Fruit fly (Drosophila melanogaster) whole organism, prepupa: Measurements from ENCODE around the gene CG34273.
A peak's percentile ranks its signal among the peaks of the same experiment; 100 is the strongest.

Source experiments
- CG10669 ChIP-seq: fragments of 200-800 bp; sonication (Bioruptor generic); optimal IDR thresholded peaks from 3 replicates; lab custom pipeline; 2018; ENCODE audit warnings: missing biosample characterization, mild to moderate bottlenecking, missing genetic modification characterization, moderate library complexity
- CG11294 ChIP-seq: fragments of 200-800 bp; sonication (Bioruptor generic); IDR thresholded peaks from 2 replicates; pipeline ENCODE4 v1.3.6; 2022; ENCODE audit warnings: missing biosample characterization, missing genetic modification characterization
- CG11762 ChIP-seq: fragments of 200-800 bp; sonication (Bioruptor generic); optimal IDR thresholded peaks from 3 replicates; lab custom pipeline; 2016; ENCODE audit warnings: missing biosample characterization, missing genetic modification characterization; ENCODE audit not compliant: insufficient read depth
- CG11902 ChIP-seq: fragments of 200-800 bp; sonication (Bioruptor generic); optimal IDR thresholded peaks from 3 replicates; lab custom pipeline; 2016; ENCODE audit warnings: missing biosample characterization, missing genetic modification characterization
- CG15336 ChIP-seq: fragments of 200-800 bp; sonication (Bioruptor generic); IDR thresholded peaks from 2 replicates; pipeline ENCODE4 v1.3.6; 2022; ENCODE audit warnings: missing biosample characterization, missing genetic modification characterization
- CG1621 ChIP-seq: fragments of 200-800 bp; sonication (Bioruptor generic); optimal IDR thresholded peaks from 3 replicates; lab custom pipeline; 2018; ENCODE audit warnings: missing biosample characterization, mild to moderate bottlenecking, missing genetic modification characterization
- CG16779 ChIP-seq: fragments of 200-800 bp; sonication (Bioruptor generic); optimal IDR thresholded peaks from 3 replicates; lab custom pipeline; 2017; ENCODE audit warnings: missing biosample characterization, mild to moderate bottlenecking, missing genetic modification characterization
- CG31627 ChIP-seq: fragments of 200-800 bp; sonication (Bioruptor generic); optimal IDR thresholded peaks from 3 replicates; lab custom pipeline; 2016; ENCODE audit warnings: missing biosample characterization, missing genetic modification characterization
- CG32006 ChIP-seq: fragments of 200-800 bp; sonication (Bioruptor generic); optimal IDR thresholded peaks from 3 replicates; lab custom pipeline; 2017; ENCODE audit warnings: missing biosample characterization, mild to moderate bottlenecking, missing genetic modification characterization
- CG6163 ChIP-seq: fragments of 200-800 bp; sonication (Bioruptor generic); IDR thresholded peaks from 3 replicates; pipeline ENCODE4 v1.3.6; 2022; ENCODE audit warnings: missing biosample characterization, missing genetic modification characterization
- CG6276 ChIP-seq: fragments of 200-800 bp; sonication (Bioruptor generic); optimal IDR thresholded peaks from 2 replicates; lab custom pipeline; 2017; ENCODE audit warnings: missing biosample characterization, mild to moderate bottlenecking, missing genetic modification characterization
- CG6792 ChIP-seq: fragments of 200-800 bp; sonication (Bioruptor generic); optimal IDR thresholded peaks from 3 replicates; lab custom pipeline; 2016; ENCODE audit warnings: missing biosample characterization, missing genetic modification characterization
- CG6808 ChIP-seq: fragments of 200-800 bp; sonication (Bioruptor generic); optimal IDR thresholded peaks from 3 replicates; lab custom pipeline; 2017; ENCODE audit warnings: missing biosample characterization, missing genetic modification characterization, mild to moderate bottlenecking, moderate library complexity, missing genetic modification reagents
- CG6854 ChIP-seq: fragments of 200-800 bp; sonication (Bioruptor generic); optimal IDR thresholded peaks from 2 replicates; lab custom pipeline; 2017; ENCODE audit warnings: missing biosample characterization, mild to moderate bottlenecking, missing genetic modification characterization
- CG7368 ChIP-seq: fragments of 200-800 bp; sonication (Bioruptor generic); optimal IDR thresholded peaks from 3 replicates; lab custom pipeline; 2016; ENCODE audit warnings: missing biosample characterization, missing genetic modification characterization
- CG8119 ChIP-seq: fragments of 200-800 bp; sonication (Bioruptor generic); IDR thresholded peaks from 3 replicates; pipeline ENCODE4 v1.3.6; 2022; ENCODE audit warnings: missing biosample characterization, missing genetic modification characterization
- CG8319 ChIP-seq: fragments of 200-800 bp; sonication (Bioruptor generic); optimal IDR thresholded peaks from 3 replicates; lab custom pipeline; 2016; ENCODE audit warnings: missing biosample characterization, missing genetic modification characterization
- CG8632 ChIP-seq: fragments of 200-800 bp; sonication (Bioruptor generic); optimal IDR thresholded peaks from 3 replicates; lab custom pipeline; 2016; ENCODE audit warnings: missing biosample characterization, missing genetic modification characterization
- Eip75B ChIP-seq: fragments of 200-800 bp; sonication (Bioruptor generic); optimal IDR thresholded peaks from 3 replicates; lab custom pipeline; 2016; ENCODE audit warnings: missing biosample characterization, missing genetic modification characterization
- Eip78C ChIP-seq: fragments of 200-800 bp; sonication (Bioruptor generic); peaks from one replicate; lab custom pipeline; 2016; ENCODE audit warnings: missing biosample characterization, missing genetic modification characterization
- Eip93F ChIP-seq: fragments of 200-800 bp; sonication (Bioruptor generic); optimal IDR thresholded peaks from 2 replicates; lab custom pipeline; 2016; ENCODE audit warnings: missing biosample characterization, mild to moderate bottlenecking, missing genetic modification characterization
- Ets21C ChIP-seq: fragments of 200-800 bp; sonication (Bioruptor generic); optimal IDR thresholded peaks from 3 replicates; lab custom pipeline; 2016; ENCODE audit warnings: missing biosample characterization, missing genetic modification characterization
- Ets96B ChIP-seq: fragments of 200-800 bp; optimal IDR thresholded peaks from 2 replicates; lab custom pipeline; 2019; ENCODE audit warnings: missing biosample characterization, mild to moderate bottlenecking, missing genetic modification characterization, moderate library complexity
- Gug ChIP-seq: fragments of 200-800 bp; sonication (Bioruptor generic); IDR thresholded peaks from 2 replicates; pipeline ENCODE4 v1.3.6; 2022; ENCODE audit warnings: missing biosample characterization, missing genetic modification characterization
- Hr38 ChIP-seq: sonication (Bioruptor generic); optimal IDR thresholded peaks from 2 replicates; lab custom pipeline; 2016; ENCODE audit warnings: missing biosample characterization, missing genetic modification characterization
- Hr4 ChIP-seq: fragments of 200-800 bp; sonication (Bioruptor generic); optimal IDR thresholded peaks from 3 replicates; lab custom pipeline; 2016; ENCODE audit warnings: missing biosample characterization, missing genetic modification characterization
- Lpt ChIP-seq: fragments of 200-800 bp; sonication (Bioruptor generic); optimal IDR thresholded peaks from 3 replicates; lab custom pipeline; 2016; ENCODE audit warnings: missing biosample characterization, missing genetic modification characterization
- OdsH ChIP-seq: fragments of 200-800 bp; sonication (Bioruptor generic); optimal IDR thresholded peaks from 3 replicates; lab custom pipeline; 2016; ENCODE audit warnings: missing biosample characterization, missing genetic modification characterization
- Smox ChIP-seq: fragments of 200-800 bp; sonication (Bioruptor generic); optimal IDR thresholded peaks from 3 replicates; lab custom pipeline; 2016; ENCODE audit warnings: missing biosample characterization, missing genetic modification characterization
- Sox102F ChIP-seq: fragments of 200-800 bp; sonication (Bioruptor generic); optimal IDR thresholded peaks from 2 replicates; lab custom pipeline; 2016; ENCODE audit warnings: missing biosample characterization, mild to moderate bottlenecking, missing genetic modification characterization
- Sox15 ChIP-seq: fragments of 200-800 bp; sonication (Bioruptor generic); optimal IDR thresholded peaks from 3 replicates; lab custom pipeline; 2016; ENCODE audit warnings: missing biosample characterization, missing genetic modification characterization
- achi ChIP-seq: fragments of 200-800 bp; sonication (Bioruptor generic); optimal IDR thresholded peaks from 3 replicates; lab custom pipeline; 2016; ENCODE audit warnings: missing biosample characterization, missing genetic modification characterization
- acj6 ChIP-seq: fragments of 200-800 bp; sonication (Bioruptor generic); optimal IDR thresholded peaks from 3 replicates; lab custom pipeline; 2016; ENCODE audit warnings: missing biosample characterization, missing genetic modification characterization
- dac ChIP-seq: fragments of 200-800 bp; sonication (Bioruptor generic); optimal IDR thresholded peaks from 2 replicates; lab custom pipeline; 2017; ENCODE audit warnings: missing biosample characterization, mild to moderate bottlenecking, missing genetic modification characterization
- eg ChIP-seq: fragments of 200-800 bp; sonication (Bioruptor generic); IDR thresholded peaks from 3 replicates; pipeline ENCODE4 v1.3.6; 2022; ENCODE audit warnings: missing biosample characterization, missing genetic modification characterization
- fd85E ChIP-seq: fragments of 200-800 bp; sonication (Bioruptor generic); optimal IDR thresholded peaks from 3 replicates; lab custom pipeline; 2016; ENCODE audit warnings: missing biosample characterization, missing genetic modification characterization
- fkh ChIP-seq: fragments of 200-800 bp; sonication (Bioruptor generic); optimal IDR thresholded peaks from 3 replicates; lab custom pipeline; 2017; ENCODE audit warnings: missing biosample characterization, mild to moderate bottlenecking, missing genetic modification characterization, moderate library complexity
- lz ChIP-seq: fragments of 200-800 bp; sonication (Bioruptor generic); optimal IDR thresholded peaks from 3 replicates; lab custom pipeline; 2016; ENCODE audit warnings: missing biosample characterization, missing genetic modification characterization
- net ChIP-seq: fragments of 200-800 bp; sonication (Bioruptor generic); optimal IDR thresholded peaks from 3 replicates; lab custom pipeline; 2016; ENCODE audit warnings: missing biosample characterization, missing genetic modification characterization
- pdm3 ChIP-seq: fragments of 200-800 bp; sonication (Bioruptor generic); optimal IDR thresholded peaks from 3 replicates; lab custom pipeline; 2016; ENCODE audit warnings: missing biosample characterization, missing genetic modification characterization
- ss ChIP-seq, 2 experiments: fragments of 200-800 bp; sonication (Bioruptor generic); optimal IDR thresholded peaks; 2 replicates in 1 of 2; 3 replicates in 1 of 2; lab custom pipeline; 2017 to 2018; ENCODE audit warnings: mild to moderate bottlenecking in 2 of 2, missing biosample characterization in 2 of 2, missing genetic modification characterization in 2 of 2, moderate library complexity in 1 of 2
- svp ChIP-seq: fragments of 200-800 bp; sonication (Bioruptor generic); peaks from one replicate; lab custom pipeline; 2016; ENCODE audit warnings: missing biosample characterization, missing genetic modification characterization

CG34273 gene

dm6 chr3R:14516742-14517141 lies at the start of gene CG34273:
Gene CG34273, plus strand, starts transcription at chr3R:14517042.
- no peak for TF ChIP-seq CG6792 (GFP tag; lab: Kevin White, UChicago)
- TF ChIP-seq CG6276 (GFP tag; lab: Kevin White, UChicago) = no peak
- no peak for TF ChIP-seq Sox15
- TF ChIP-seq CG15336 (GFP tag; lab: Robert Waterston, UW) = no peak
- TF ChIP-seq CG6854 (GFP tag; lab: Kevin White, UChicago) = no peak
- TF ChIP-seq Ets21C = no peak
- TF ChIP-seq CG31627 = no peak
- TF ChIP-seq Eip78C (GFP tag; lab: Kevin White, UChicago) = no peak
- TF ChIP-seq CG11762 (GFP tag; lab: Kevin White, UChicago) = no peak
- no peak for TF ChIP-seq svp
- no peak for TF ChIP-seq Gug (GFP tag; lab: Robert Waterston, UW)
- TF ChIP-seq achi (GFP tag; lab: Kevin White, UChicago) = no peak
- TF ChIP-seq CG1621 = no peak
- no peak for TF ChIP-seq CG16779 (tag; lab: Kevin White, UChicago)
- TF ChIP-seq eg = no peak
- no peak for TF ChIP-seq fkh (GFP tag; lab: Kevin White, UChicago)

- TF ChIP-seq svp = peak; percentile 58
- TF ChIP-seq CG15336 (GFP tag; lab: Robert Waterston, UW) = peak; percentile 39; the same call in 1 of the 2 replicates
- no peak for TF ChIP-seq Eip75B (GFP tag; lab: Kevin White, UChicago)
- peak; percentile 41 for TF ChIP-seq CG32006 (GFP tag; lab: Kevin White, UChicago)
- TF ChIP-seq CG6163 (GFP tag; lab: Robert Waterston, UW) = peak; percentile 23; the same call in 1 of the 3 replicates
- no peak for TF ChIP-seq CG11902 (GFP tag; lab: Kevin White, UChicago)
- peak; percentile 57; the same call in 2 of the 3 replicates for TF ChIP-seq eg
- TF ChIP-seq CG8119 = peak; percentile 21; the same call in 1 of the 3 replicates
- TF ChIP-seq CG6276 (GFP tag; lab: Kevin White, UChicago) = peak; percentile 36
- TF ChIP-seq ss (GFP tag; optimal IDR thresholded peaks at IDR 0.05; lab: Kevin White, UChicago) = peak in 1 of 2 experiments; percentile 13
- peak; percentile 12 for TF ChIP-seq Ets96B (tag; lab: Kevin White, UChicago)
- no peak; the same call in 1 of the 2 replicates for TF ChIP-seq CG11294 (GFP tag; lab: Robert Waterston, UW)
- peak; percentile 13; the same call in 1 of the 2 replicates for TF ChIP-seq Gug (GFP tag; lab: Robert Waterston, UW)
These were observed 49.5 kb upstream of the CG34273 start for dm6 chr3R:14467231-14467846.

dm6 chr3R:14468652-14469289 lies 48.1 kb upstream of the CG34273 start:
- TF ChIP-seq svp (peak; percentile 71), ss (GFP tag; optimal IDR thresholded peaks at IDR 0.05; lab: Kevin White, UChicago) (peak in 1 of 2 experiments; percentile 5), CG8119 (no peak), CG8632 (GFP tag; lab: Kevin White, UChicago) (no peak), Lpt (GFP tag; lab: Kevin White, UChicago) (no peak)

- TF ChIP-seq Hr38 (GFP tag; lab: Kevin White, UChicago) (no peak), CG11294 (GFP tag; lab: Robert Waterston, UW) (peak; percentile 45; the same call in 1 of the 2 replicates), Gug (GFP tag; lab: Robert Waterston, UW) (peak; percentile 66; the same call in 1 of the 2 replicates), CG8119 (peak; percentile 78), CG11902 (GFP tag; lab: Kevin White, UChicago) (no peak), eg (peak; percentile 68; the same call in 2 of the 3 replicates), CG6163 (GFP tag; lab: Robert Waterston, UW) (peak; percentile 70), dac (GFP tag; lab: Kevin White, UChicago) (peak; percentile 42), CG6276 (GFP tag; lab: Kevin White, UChicago) (peak; percentile 43), Lpt (GFP tag; lab: Kevin White, UChicago) (peak; percentile 71), acj6 (GFP tag; lab: Kevin White, UChicago) (peak; percentile 43), lz (peak; percentile 36), Sox102F (GFP tag; lab: Kevin White, UChicago) (peak; percentile 25), OdsH (peak; percentile 68), pdm3 (GFP tag; lab: Kevin White, UChicago) (peak; percentile 50), CG10669 (peak; percentile 29), CG11762 (GFP tag; lab: Kevin White, UChicago) (peak; percentile 40), Hr4 (GFP tag; lab: Kevin White, UChicago) (peak; percentile 60), fkh (GFP tag; lab: Kevin White, UChicago) (no peak), CG7368 (GFP tag; lab: Kevin White, UChicago) (peak; percentile 10), CG6808 (GFP tag; lab: Kevin White, UChicago) (peak; percentile 32), net (GFP tag; lab: Kevin White, UChicago) (peak; percentile 46), Eip93F (GFP tag; lab: Kevin White, UChicago) (no peak), CG8319 (GFP tag; lab: Kevin White, UChicago) (peak; percentile 24), achi (GFP tag; lab: Kevin White, UChicago) (peak; percentile 69), Smox (GFP tag; lab: Kevin White, UChicago) (no peak), fd85E (GFP tag; lab: Kevin White, UChicago) (no peak), CG6792 (GFP tag; lab: Kevin White, UChicago) (peak; percentile 42)
These were observed 47.1 kb upstream of the CG34273 start for dm6 chr3R:14469724-14470123.
